Fruit fly (Drosophila melanogaster) whole organism, embryonic: ENCODE measurements around the gene CG12056.
A peak's percentile ranks its signal among the peaks of the same experiment; 100 is the strongest.

Experiments used
- Aef1 ChIP-seq: fragments of 200-800 bp; sonication (Bioruptor generic); IDR thresholded peaks from 3 replicates; pipeline ENCODE4 v1.3.6; 2022; ENCODE audit warnings: missing biosample characterization, missing genetic modification characterization
- BEAF-32 ChIP-seq: fragments of 200-800 bp; sonication (Bioruptor generic); optimal IDR thresholded peaks from 3 replicates; lab custom pipeline; 2017; ENCODE audit warnings: missing biosample characterization, missing genetic modification characterization, mild to moderate bottlenecking, moderate library complexity, missing genetic modification reagents
- CG1024 ChIP-seq: fragments of 200-800 bp; sonication (Bioruptor generic); IDR thresholded peaks from 2 replicates; pipeline ENCODE4 v1.3.6; 2022; ENCODE audit warnings: missing biosample characterization, missing genetic modification characterization
- CG10274 ChIP-seq: fragments of 200-800 bp; sonication (Bioruptor generic); optimal IDR thresholded peaks from 3 replicates; lab custom pipeline; 2017; ENCODE audit warnings: missing biosample characterization, mild to moderate bottlenecking, missing genetic modification characterization
- CG10462 ChIP-seq: fragments of 200-800 bp; sonication (Bioruptor generic); optimal IDR thresholded peaks from 2 replicates; lab custom pipeline; 2016; ENCODE audit warnings: missing biosample characterization, missing genetic modification characterization
- CG10959 ChIP-seq: fragments of 200-800 bp; sonication (Bioruptor generic); IDR thresholded peaks from 2 replicates; pipeline ENCODE4 v1.3.6; 2022; ENCODE audit warnings: missing biosample characterization, missing genetic modification characterization
- CG11560 ChIP-seq: fragments of 200-800 bp; sonication (Bioruptor generic); IDR thresholded peaks from 3 replicates; pipeline ENCODE4 v1.3.6; 2022; ENCODE audit warnings: missing biosample characterization, missing genetic modification characterization
- CG12071 ChIP-seq: fragments of 200-800 bp; sonication (Bioruptor generic); optimal IDR thresholded peaks from 3 replicates; lab custom pipeline; 2018; ENCODE audit warnings: missing biosample characterization, mild to moderate bottlenecking, missing genetic modification characterization
- CG17328 ChIP-seq: fragments of 200-800 bp; sonication (Bioruptor generic); IDR thresholded peaks from 2 replicates; pipeline ENCODE4 v1.3.6; 2022; ENCODE audit warnings: missing biosample characterization, missing genetic modification characterization
- CG17385 ChIP-seq: fragments of 200-800 bp; sonication (Bioruptor generic); optimal IDR thresholded peaks from 3 replicates; lab custom pipeline; 2018; ENCODE audit warnings: missing biosample characterization, mild to moderate bottlenecking, missing genetic modification characterization
- CG17802 ChIP-seq: fragments of 200-800 bp; sonication (Bioruptor generic); optimal IDR thresholded peaks from 2 replicates; lab custom pipeline; 2018; ENCODE audit warnings: missing biosample characterization, mild to moderate bottlenecking, missing genetic modification characterization, moderate library complexity
- CG17912 ChIP-seq: fragments of 200-800 bp; sonication (Bioruptor generic); optimal IDR thresholded peaks from 2 replicates; lab custom pipeline; 2018; ENCODE audit warnings: missing biosample characterization, mild to moderate bottlenecking, missing genetic modification characterization
- CG2678 ChIP-seq: fragments of 200-800 bp; sonication (Bioruptor generic); optimal IDR thresholded peaks from 3 replicates; lab custom pipeline; 2019; ENCODE audit warnings: missing biosample characterization, mild to moderate bottlenecking, missing genetic modification characterization, moderate library complexity
- CG4360 ChIP-seq: fragments of 200-800 bp; sonication (Bioruptor generic); IDR thresholded peaks from 2 replicates; pipeline ENCODE4 v1.3.6; 2022; ENCODE audit warnings: missing biosample characterization, missing genetic modification characterization
- CG4617 ChIP-seq: fragments of 200-800 bp; sonication (Bioruptor generic); optimal IDR thresholded peaks from 3 replicates; lab custom pipeline; 2016; ENCODE audit warnings: missing biosample characterization, missing genetic modification characterization, borderline replicate concordance
- CG6272 ChIP-seq: fragments of 200-800 bp; sonication (Bioruptor generic); IDR thresholded peaks from 2 replicates; pipeline ENCODE4 v1.3.6; 2022; ENCODE audit warnings: missing biosample characterization, missing genetic modification characterization
- CG6765 ChIP-seq: fragments of 200-800 bp; sonication (Bioruptor generic); optimal IDR thresholded peaks from 3 replicates; lab custom pipeline; 2017; ENCODE audit warnings: missing biosample characterization, mild to moderate bottlenecking, missing genetic modification characterization
- CG8359 ChIP-seq: fragments of 200-800 bp; sonication (Bioruptor generic); optimal IDR thresholded peaks from 2 replicates; lab custom pipeline; 2017; ENCODE audit warnings: missing biosample characterization, mild to moderate bottlenecking, missing genetic modification characterization, borderline replicate concordance
- CG9797 ChIP-seq: fragments of 200-800 bp; sonication (Bioruptor generic); optimal IDR thresholded peaks from 3 replicates; lab custom pipeline; 2018; ENCODE audit warnings: missing biosample characterization, mild to moderate bottlenecking, missing genetic modification characterization
- CHES-1-like ChIP-seq: fragments of 200-800 bp; sonication (Bioruptor generic); optimal IDR thresholded peaks from 2 replicates; lab custom pipeline; 2016; ENCODE audit warnings: missing biosample characterization, missing genetic modification characterization
- Camta ChIP-seq: fragments of 200-800 bp; sonication (Bioruptor generic); optimal IDR thresholded peaks from 2 replicates; lab custom pipeline; 2016; ENCODE audit warnings: missing biosample characterization, missing genetic modification characterization
- Elba2 ChIP-seq: fragments of 200-800 bp; sonication (Bioruptor generic); optimal IDR thresholded peaks from 3 replicates; lab custom pipeline; 2016; ENCODE audit warnings: missing biosample characterization, missing genetic modification characterization
- Ets65A ChIP-seq: fragments of 200-800 bp; sonication (Bioruptor generic); peaks from one replicate; lab custom pipeline; 2016; ENCODE audit warnings: missing biosample characterization, missing genetic modification characterization
- Hand ChIP-seq: fragments of 200-800 bp; sonication (Bioruptor generic); optimal IDR thresholded peaks from 2 replicates; lab custom pipeline; 2017; ENCODE audit warnings: mild to moderate bottlenecking, missing biosample characterization, missing genetic modification reagents, missing genetic modification characterization
- HmgZ ChIP-seq: fragments of 200-800 bp; sonication (Bioruptor generic); optimal IDR thresholded peaks from 2 replicates; lab custom pipeline; 2018; ENCODE audit warnings: missing biosample characterization, mild to moderate bottlenecking, missing genetic modification characterization
- Hr51 ChIP-seq, 2 experiments: fragments of 200-800 bp; sonication (Bioruptor generic); optimal IDR thresholded peaks; 2 replicates in 1 of 2; 3 replicates in 1 of 2; lab custom pipeline; 2016 to 2018; ENCODE audit warnings: missing biosample characterization in 2 of 2, missing genetic modification characterization in 2 of 2, mild to moderate bottlenecking in 1 of 2, moderate library complexity in 1 of 2
- MESR4 ChIP-seq: fragments of 200-800 bp; sonication (Bioruptor generic); optimal IDR thresholded peaks from 2 replicates; lab custom pipeline; 2018; ENCODE audit warnings: missing biosample characterization, mild to moderate bottlenecking, missing genetic modification characterization, moderate library complexity
- PHDP ChIP-seq: fragments of 200-800 bp; sonication (Bioruptor generic); optimal IDR thresholded peaks from 3 replicates; lab custom pipeline; 2018; ENCODE audit warnings: missing biosample characterization, mild to moderate bottlenecking, missing genetic modification characterization, moderate library complexity
- Sox102F ChIP-seq: fragments of 200-800 bp; sonication (Bioruptor generic); optimal IDR thresholded peaks from 2 replicates; lab custom pipeline; 2018; ENCODE audit warnings: missing biosample characterization, mild to moderate bottlenecking, missing genetic modification characterization, moderate library complexity
- Sry-β ChIP-seq: fragments of 200-800 bp; sonication (Bioruptor generic); optimal IDR thresholded peaks from 2 replicates; lab custom pipeline; 2018; ENCODE audit warnings: missing biosample characterization, mild to moderate bottlenecking, missing genetic modification characterization, moderate library complexity
- Trl ChIP-seq, 3 experiments: fragments of >200 bp in 2 of 3; fragments of 200-800 bp in 1 of 3; sonication (Bioruptor generic) in 1 of 3; optimal IDR thresholded peaks; 2 replicates in 1 of 3; 3 replicates in 2 of 3; lab custom pipeline; 2016 to 2017; ENCODE audit warnings: missing biosample characterization in 1 of 3, missing genetic modification characterization in 1 of 3
- YL-1 ChIP-seq: fragments of 200-800 bp; sonication (Bioruptor generic); optimal IDR thresholded peaks from 3 replicates; lab custom pipeline; 2017; ENCODE audit warnings: missing biosample characterization, mild to moderate bottlenecking, missing genetic modification characterization
- chn ChIP-seq: fragments of 200-800 bp; sonication (Bioruptor generic); optimal IDR thresholded peaks from 2 replicates; lab custom pipeline; 2016; ENCODE audit warnings: missing biosample characterization, missing genetic modification characterization
- disco-r ChIP-seq: fragments of 200-800 bp; sonication (Bioruptor generic); optimal IDR thresholded peaks from 2 replicates; lab custom pipeline; 2016; ENCODE audit warnings: missing biosample characterization, missing genetic modification characterization
- hb ChIP-seq: fragments of 200-800 bp; sonication (Bioruptor generic); IDR thresholded peaks from 3 replicates; pipeline ENCODE4 v1.3.6; 2022; ENCODE audit warnings: missing biosample characterization, missing genetic modification characterization; ENCODE audit not compliant: partially characterized antibody
- klu ChIP-seq: fragments of 200-800 bp; sonication (Bioruptor generic); IDR thresholded peaks from 2 replicates; pipeline ENCODE4 v1.3.6; 2022; ENCODE audit warnings: missing biosample characterization, missing genetic modification characterization
- lola ChIP-seq, 3 experiments: fragments of >200 bp in 2 of 3; fragments of 200-800 bp in 1 of 3; sonication (Bioruptor generic) in 1 of 3; optimal IDR thresholded peaks; 2 replicates each; lab custom pipeline; 2017 to 2019; ENCODE audit warnings: missing biosample characterization in 3 of 3, missing genetic modification characterization in 3 of 3, mild to moderate bottlenecking in 1 of 3, moderate library complexity in 1 of 3
- p53 ChIP-seq: fragments of 200-800 bp; sonication (Bioruptor generic); optimal IDR thresholded peaks from 2 replicates; lab custom pipeline; 2016; ENCODE audit warnings: missing biosample characterization, missing genetic modification characterization
- pho ChIP-seq: fragments of 200-800 bp; sonication (Bioruptor generic); optimal IDR thresholded peaks from 2 replicates; lab custom pipeline; 2016; ENCODE audit warnings: missing biosample characterization, missing genetic modification characterization
- pros ChIP-seq: fragments of 200-800 bp; sonication (Bioruptor generic); optimal IDR thresholded peaks from 3 replicates; lab custom pipeline; 2019; ENCODE audit warnings: missing biosample characterization, mild to moderate bottlenecking, missing genetic modification characterization, moderate library complexity
- pum ChIP-seq: fragments of 200-800 bp; sonication (Bioruptor generic); optimal IDR thresholded peaks from 2 replicates; lab custom pipeline; 2016; ENCODE audit warnings: missing biosample characterization, missing genetic modification characterization
- scrt ChIP-seq: fragments of 200-800 bp; sonication (Bioruptor generic); optimal IDR thresholded peaks from 2 replicates; lab custom pipeline; 2018; ENCODE audit warnings: missing biosample characterization, mild to moderate bottlenecking, missing genetic modification characterization, moderate library complexity
- slou ChIP-seq: fragments of 200-800 bp; sonication (Bioruptor generic); optimal IDR thresholded peaks from 3 replicates; lab custom pipeline; 2016; ENCODE audit warnings: missing biosample characterization, missing genetic modification characterization
- ssp ChIP-seq: fragments of 200-800 bp; sonication (Bioruptor generic); IDR thresholded peaks from 2 replicates; pipeline ENCODE4 v1.3.6; 2022; ENCODE audit warnings: missing biosample characterization, missing genetic modification characterization
- tgo ChIP-seq: fragments of 200-800 bp; sonication (Bioruptor generic); IDR thresholded peaks from 3 replicates; pipeline ENCODE4 v1.3.6; 2022; ENCODE audit warnings: missing biosample characterization, missing genetic modification characterization
- trem ChIP-seq: fragments of 200-800 bp; optimal IDR thresholded peaks from 3 replicates; lab custom pipeline; 2019; ENCODE audit warnings: missing biosample characterization, mild to moderate bottlenecking, missing genetic modification characterization, moderate library complexity
- unpg ChIP-seq: fragments of 200-800 bp; sonication (Bioruptor generic); optimal IDR thresholded peaks from 3 replicates; lab custom pipeline; 2018; ENCODE audit warnings: missing biosample characterization, mild to moderate bottlenecking, missing genetic modification characterization, moderate library complexity
- usp ChIP-seq: fragments of >200 bp; optimal IDR thresholded peaks from 2 replicates; lab custom pipeline; 2017; ENCODE audit warnings: missing biosample characterization, missing genetic modification characterization

CG12056 gene

dm6 chrX:9201866-9202681, 9.6 kb downstream of the CG12056 start (continued):
- TF ChIP-seq HmgZ (tag; lab: Kevin White, UChicago) (peak; percentile 78), Aef1 (peak; percentile 71; the same call in 2 of the 3 replicates), CG6272 (peak; percentile 72; the same call in 1 of the 2 replicates), Hand (GFP tag; lab: Kevin White, UChicago) (peak; percentile 72), CG17802 (tag; lab: Kevin White, UChicago) (no peak), CG10274 (peak; percentile 67), Camta (no peak), pho (GFP tag; lab: Kevin White, UChicago) (no peak), unpg (GFP tag; lab: Kevin White, UChicago) (peak; percentile 73), CG2678 (tag; lab: Kevin White, UChicago) (peak; percentile 88), PHDP (tag; lab: Kevin White, UChicago) (peak; percentile 81), YL-1 (GFP tag; lab: Kevin White, UChicago) (no peak), pum (GFP tag; lab: Kevin White, UChicago) (no peak), CG4360 (GFP tag; lab: Robert Waterston, UW) (no peak; the same call in 1 of the 2 replicates), CG12071 (GFP tag; lab: Kevin White, UChicago) (peak; percentile 60), CG17328 (GFP tag; lab: Robert Waterston, UW) (peak; percentile 40; the same call in 1 of the 2 replicates), lola (GFP tag; optimal IDR thresholded peaks at IDR 0.05; lab: Kevin White, UChicago) (peak in 1 of 3 experiments; percentile 35), klu (GFP tag; lab: Robert Waterston, UW) (peak; percentile 60; the same call in 1 of the 2 replicates), scrt (GFP tag; lab: Kevin White, UChicago) (peak; percentile 66), usp (no peak), p53 (GFP tag; lab: Kevin White, UChicago) (no peak), CG11560 (tag; lab: Robert Waterston, UW) (peak; percentile 79), CG6765 (GFP tag; lab: Kevin White, UChicago) (peak; percentile 78), pros (GFP tag; lab: Kevin White, UChicago) (no peak), chn (GFP tag; lab: Kevin White, UChicago) (no peak), BEAF-32 (GFP tag; lab: Kevin White, UChicago) (no peak), CG10462 (no peak), CG4617 (GFP tag; lab: Kevin White, UChicago) (no peak), trem (tag; lab: Kevin White, UChicago) (peak; percentile 24), Sry-β (GFP tag; lab: Kevin White, UChicago) (no peak), ssp (GFP tag; lab: Robert Waterston, UW) (peak; percentile 55), CG17385 (GFP tag; lab: Kevin White, UChicago) (peak; percentile 69), disco-r (GFP tag; lab: Kevin White, UChicago) (no peak), Sox102F (peak; percentile 50), CG1024 (GFP tag; lab: Robert Waterston, UW) (no peak), CHES-1-like (GFP tag; lab: Kevin White, UChicago) (no peak), CG17912 (no peak), CG10959 (GFP tag; lab: Robert Waterston, UW) (0 out of 2 replicates have a peak, but pooled peaks have one; percentile 38), Trl (optimal IDR thresholded peaks at IDR 0.05; lab: Kevin White, UChicago) (peak in 1 of 2 experiments; percentile 9), Trl (GFP tag; optimal IDR thresholded peaks at IDR 0.05; lab: Kevin White, UChicago) (no peak), slou (GFP tag; lab: Kevin White, UChicago) (no peak), CG9797 (GFP tag; lab: Kevin White, UChicago) (no peak), tgo (GFP tag; lab: Robert Waterston, UW) (peak; percentile 82; the same call in 2 of the 3 replicates), Hr51 (GFP tag; optimal IDR thresholded peaks at IDR 0.05; lab: Kevin White, UChicago) (peak; percentile 2 to 76), hb (no peak), Elba2 (GFP tag; lab: Kevin White, UChicago) (no peak), MESR4 (GFP tag; lab: Kevin White, UChicago) (no peak), CG8359 (GFP tag; lab: Kevin White, UChicago) (no peak), Ets65A (GFP tag; lab: Kevin White, UChicago) (no peak)
